Worm (Caenorhabditis elegans) whole organism, late embryonic: Measurements from ENCODE around the gene C29F5.1.

Experiments
- T23F11.4 ChIP-seq: fragments of 200-800 bp; sonication (Bioruptor generic); optimal IDR thresholded peaks from 2 replicates; lab custom pipeline; 2018; ENCODE audit warnings: mild to moderate bottlenecking, missing genetic modification characterization, missing compliant biosample characterization
- Y22D7AL.16 ChIP-seq: sonication (generic microtip); optimal IDR thresholded peaks from 2 replicates; lab custom pipeline; 2016; ENCODE audit warnings: missing genetic modification characterization, missing compliant biosample characterization
- ama-1 ChIP-seq: fragments of 150-350 bp; optimal IDR thresholded peaks from 2 replicates; lab custom pipeline; 2014
- ceh-22 ChIP-seq: sonication (generic microtip); optimal IDR thresholded peaks from 2 replicates; lab custom pipeline; 2017; ENCODE audit warnings: missing biosample characterization, missing genetic modification characterization
- elt-4 ChIP-seq: sonication (generic microtip); optimal IDR thresholded peaks from 2 replicates; lab custom pipeline; 2016; ENCODE audit warnings: missing genetic modification characterization, missing compliant biosample characterization
- ets-4 ChIP-seq: sonication (generic microtip); optimal IDR thresholded peaks from 2 replicates; lab custom pipeline; 2016; ENCODE audit warnings: missing genetic modification characterization, missing compliant biosample characterization
- nfya-1 ChIP-seq: sonication (generic microtip); optimal IDR thresholded peaks from 2 replicates; lab custom pipeline; 2017; ENCODE audit warnings: missing genetic modification characterization, mild to moderate bottlenecking, missing compliant biosample characterization, antibody characterized with exemption, moderate library complexity
- nhr-11 ChIP-seq: fragments of 150-350 bp; optimal IDR thresholded peaks from 2 replicates; lab custom pipeline; 2014; ENCODE audit warnings: missing biosample characterization, missing genetic modification characterization
- pha-4 ChIP-seq: fragments of 150-350 bp; optimal IDR thresholded peaks from 2 replicates; lab custom pipeline; 2018; ENCODE audit warnings: missing biosample characterization, missing genetic modification reagents, missing genetic modification characterization
- sox-4 ChIP-seq: sonication (generic microtip); optimal IDR thresholded peaks from 2 replicates; lab custom pipeline; 2017; ENCODE audit warnings: mild to moderate bottlenecking, missing genetic modification characterization, inconsistent platforms, missing compliant biosample characterization
- tbx-2 ChIP-seq: sonication (generic microtip); optimal IDR thresholded peaks from 2 replicates; lab custom pipeline; 2016; ENCODE audit warnings: missing genetic modification characterization, missing compliant biosample characterization

- TF ChIP-seq Y22D7AL.16 (tag; lab: Kevin White, UChicago) (no peak), tbx-2 (tag; lab: Kevin White, UChicago) (no peak), ets-4 (tag; lab: Kevin White, UChicago) (no peak), sox-4 (tag; lab: Kevin White, UChicago) (no peak), ama-1 (no peak), nfya-1 (tag; lab: Kevin White, UChicago) (no peak), elt-4 (tag; lab: Kevin White, UChicago) (no peak), pha-4 (tag; lab: Kevin White, UChicago) (no peak), nhr-11 (tag; lab: Kevin White, UChicago) (no peak), ceh-22 (tag; lab: Kevin White, UChicago) (no peak), T23F11.4 (GFP tag; lab: Kevin White, UChicago) (no peak)
These were observed 36.2 kb downstream of the C29F5.1 start for ce11 chrII:6339511-6339910.
